Worm (Caenorhabditis elegans) whole organism, late embryonic: ENCODE results near the gene Y52D5A.2.

Experiments
- K02D7.2 ChIP-seq: sonication (generic microtip); optimal IDR thresholded peaks from 2 replicates; lab custom pipeline; 2017; ENCODE audit warnings: mild to moderate bottlenecking, missing genetic modification characterization, missing compliant biosample characterization
- ama-1 ChIP-seq: fragments of 150-350 bp; optimal IDR thresholded peaks from 2 replicates; lab custom pipeline; 2014
- ceh-45 ChIP-seq: fragments of 200-800 bp; sonication (Bioruptor generic); IDR thresholded peaks from 2 replicates; pipeline ENCODE4 v1.3.6; 2022; ENCODE audit warnings: missing genetic modification reagents, missing genetic modification characterization, missing compliant biosample characterization
- ceh-6 ChIP-seq: fragments of 200-800 bp; sonication (Bioruptor generic); optimal IDR thresholded peaks from 2 replicates; lab custom pipeline; 2018; ENCODE audit warnings: mild to moderate bottlenecking, missing genetic modification characterization, missing compliant biosample characterization
- elt-2 ChIP-seq: sonication (generic microtip); optimal IDR thresholded peaks from 2 replicates; lab custom pipeline; 2016; ENCODE audit warnings: missing genetic modification reagents, missing genetic modification characterization, missing compliant biosample characterization
- ets-4 ChIP-seq: sonication (generic microtip); optimal IDR thresholded peaks from 2 replicates; lab custom pipeline; 2016; ENCODE audit warnings: missing genetic modification characterization, missing compliant biosample characterization
- lin-11 ChIP-seq: fragments of 200-800 bp; sonication (Bioruptor generic); optimal IDR thresholded peaks from 2 replicates; lab custom pipeline; 2018; ENCODE audit warnings: mild to moderate bottlenecking, missing genetic modification characterization, missing compliant biosample characterization
- nfya-1 ChIP-seq: sonication (generic microtip); optimal IDR thresholded peaks from 2 replicates; lab custom pipeline; 2017; ENCODE audit warnings: missing genetic modification characterization, mild to moderate bottlenecking, missing compliant biosample characterization, antibody characterized with exemption, moderate library complexity
- nhr-11 ChIP-seq: fragments of 150-350 bp; optimal IDR thresholded peaks from 2 replicates; lab custom pipeline; 2014; ENCODE audit warnings: missing biosample characterization, missing genetic modification characterization
- npax-4 ChIP-seq: sonication (generic microtip); optimal IDR thresholded peaks from 2 replicates; lab custom pipeline; 2016; ENCODE audit warnings: missing genetic modification characterization, missing compliant biosample characterization
- pha-4 ChIP-seq: fragments of 150-350 bp; optimal IDR thresholded peaks from 2 replicates; lab custom pipeline; 2018; ENCODE audit warnings: missing biosample characterization, missing genetic modification reagents, missing genetic modification characterization
- pqm-1 ChIP-seq: sonication (generic microtip); optimal IDR thresholded peaks from 2 replicates; lab custom pipeline; 2016; ENCODE audit warnings: missing genetic modification characterization, missing compliant biosample characterization
- sox-4 ChIP-seq: sonication (generic microtip); optimal IDR thresholded peaks from 2 replicates; lab custom pipeline; 2017; ENCODE audit warnings: mild to moderate bottlenecking, missing genetic modification characterization, inconsistent platforms, missing compliant biosample characterization

- no peak for TF ChIP-seq nhr-11
- TF ChIP-seq sox-4 (tag; lab: Kevin White, UChicago) = no peak
- TF ChIP-seq ets-4 (tag; lab: Kevin White, UChicago) = no peak
- TF ChIP-seq nfya-1 (tag; lab: Kevin White, UChicago) = no peak
- no peak for TF ChIP-seq ceh-45 (GFP tag; lab: Robert Waterston, UW)
- TF ChIP-seq npax-4 (tag; lab: Kevin White, UChicago) = no peak
- no peak for TF ChIP-seq K02D7.2 (tag; lab: Kevin White, UChicago)
- TF ChIP-seq ceh-6 (GFP tag; lab: Kevin White, UChicago) = no peak
- TF ChIP-seq elt-2 = no peak
- no peak for TF ChIP-seq pqm-1 (tag; lab: Kevin White, UChicago)
- no peak for TF ChIP-seq pha-4 (tag; lab: Kevin White, UChicago)
- no peak for TF ChIP-seq ama-1 (lab: Kevin White, UChicago)
- TF ChIP-seq lin-11 (tag; lab: Kevin White, UChicago) = no peak
Observed at ce11 chrIV:5479289-5479688, 15.0 kb upstream of the Y52D5A.2 start, which contains the start of gene T11F8.1.
